Fruit fly (Drosophila melanogaster) whole organism, embryonic: ENCODE measurements around the gene Arfip.

ENCODE experiments used
- Abd-B ChIP-seq: fragments of 200-800 bp; sonication (Bioruptor generic); optimal IDR thresholded peaks from 2 replicates; lab custom pipeline; 2018; ENCODE audit warnings: missing biosample characterization, mild to moderate bottlenecking, missing genetic modification characterization, moderate library complexity
- BtbVII ChIP-seq: fragments of 200-800 bp; sonication (Bioruptor generic); optimal IDR thresholded peaks from 3 replicates; lab custom pipeline; 2017; ENCODE audit warnings: missing biosample characterization, mild to moderate bottlenecking, missing genetic modification characterization
- C15 ChIP-seq: fragments of 200-800 bp; sonication (Bioruptor generic); IDR thresholded peaks from 3 replicates; pipeline ENCODE4 v1.3.6; 2022; ENCODE audit warnings: missing biosample characterization, missing genetic modification characterization
- CG10321 ChIP-seq: fragments of 200-800 bp; sonication (Bioruptor generic); IDR thresholded peaks from 2 replicates; pipeline ENCODE4 v1.3.6; 2022; ENCODE audit warnings: missing biosample characterization, missing genetic modification characterization
- CG10979 ChIP-seq: fragments of 200-800 bp; sonication (Bioruptor generic); optimal IDR thresholded peaks from 2 replicates; lab custom pipeline; 2018; ENCODE audit warnings: missing biosample characterization, mild to moderate bottlenecking, missing genetic modification characterization, moderate library complexity
- CG13775 ChIP-seq: fragments of 200-800 bp; sonication (Bioruptor generic); optimal IDR thresholded peaks from 3 replicates; lab custom pipeline; 2017; ENCODE audit warnings: missing biosample characterization, mild to moderate bottlenecking, missing genetic modification characterization
- CG1529 ChIP-seq: fragments of 200-800 bp; sonication (Bioruptor generic); optimal IDR thresholded peaks from 3 replicates; lab custom pipeline; 2018; ENCODE audit warnings: missing biosample characterization, missing genetic modification characterization
- CG15514 ChIP-seq: fragments of 200-800 bp; sonication (Bioruptor generic); optimal IDR thresholded peaks from 3 replicates; lab custom pipeline; 2017; ENCODE audit warnings: missing biosample characterization, missing genetic modification characterization, mild to moderate bottlenecking, moderate library complexity, missing genetic modification reagents
- CG1647 ChIP-seq: fragments of 200-800 bp; sonication (Bioruptor generic); optimal IDR thresholded peaks from 3 replicates; lab custom pipeline; 2016; ENCODE audit warnings: missing biosample characterization, missing genetic modification characterization
- CG18262 ChIP-seq: fragments of 200-800 bp; optimal IDR thresholded peaks from 3 replicates; lab custom pipeline; 2019; ENCODE audit warnings: missing biosample characterization, mild to moderate bottlenecking, missing genetic modification characterization, moderate library complexity
- CG3065 ChIP-seq: fragments of 200-800 bp; sonication (Bioruptor generic); optimal IDR thresholded peaks from 2 replicates; lab custom pipeline; 2016; ENCODE audit warnings: missing biosample characterization, missing genetic modification characterization
- CG32532 ChIP-seq: fragments of 200-800 bp; sonication (Bioruptor generic); IDR thresholded peaks from 2 replicates; pipeline ENCODE4 v1.3.6; 2022; ENCODE audit warnings: missing biosample characterization, missing genetic modification characterization
- CG34422 ChIP-seq: fragments of 200-800 bp; sonication (Bioruptor generic); IDR thresholded peaks from 3 replicates; pipeline ENCODE4 v1.3.6; 2022; ENCODE audit warnings: missing biosample characterization, missing genetic modification characterization
- CG4282 ChIP-seq: fragments of 200-800 bp; sonication (Bioruptor generic); optimal IDR thresholded peaks from 2 replicates; lab custom pipeline; 2016; ENCODE audit warnings: missing biosample characterization, missing genetic modification characterization
- CG6654 ChIP-seq: fragments of 200-800 bp; sonication (Bioruptor generic); optimal IDR thresholded peaks from 2 replicates; lab custom pipeline; 2017; ENCODE audit warnings: missing biosample characterization, mild to moderate bottlenecking, missing genetic modification characterization
- CG6689 ChIP-seq: fragments of 200-800 bp; sonication (Bioruptor generic); IDR thresholded peaks from 2 replicates; pipeline ENCODE4 v1.3.6; 2022; ENCODE audit warnings: missing biosample characterization, missing genetic modification characterization
- CG6854 ChIP-seq: fragments of 200-800 bp; sonication (Bioruptor generic); optimal IDR thresholded peaks from 3 replicates; lab custom pipeline; 2017; ENCODE audit warnings: missing biosample characterization, mild to moderate bottlenecking, missing genetic modification characterization
- CG7963 ChIP-seq: fragments of 200-800 bp; sonication (Bioruptor generic); IDR thresholded peaks from 3 replicates; pipeline ENCODE4 v1.3.6; 2022; ENCODE audit warnings: missing biosample characterization, missing genetic modification characterization; ENCODE audit not compliant: partially characterized antibody
- Dek ChIP-seq: fragments of 200-800 bp; sonication (Bioruptor generic); optimal IDR thresholded peaks from 3 replicates; lab custom pipeline; 2019; ENCODE audit warnings: missing biosample characterization, mild to moderate bottlenecking, missing genetic modification characterization, moderate library complexity
- Doc3 ChIP-seq: fragments of 200-800 bp; sonication (Bioruptor generic); IDR thresholded peaks from 3 replicates; pipeline ENCODE4 v1.3.6; 2022; ENCODE audit warnings: missing biosample characterization, missing genetic modification characterization; ENCODE audit not compliant: partially characterized antibody
- Ets65A ChIP-seq: fragments of 200-800 bp; sonication (Bioruptor generic); peaks from one replicate; lab custom pipeline; 2016; ENCODE audit warnings: missing biosample characterization, missing genetic modification characterization
- Hmr ChIP-seq: fragments of 200-800 bp; sonication (Bioruptor generic); optimal IDR thresholded peaks from 3 replicates; lab custom pipeline; 2017; ENCODE audit warnings: mild to moderate bottlenecking, missing biosample characterization, missing genetic modification reagents, missing genetic modification characterization
- Hr78 ChIP-seq, 2 experiments: fragments of 200-800 bp in 1 of 2; fragments of >200 bp in 1 of 2; sonication (Bioruptor generic) in 1 of 2; optimal IDR thresholded peaks; 2 replicates each; lab custom pipeline; 2017 to 2019; ENCODE audit warnings: missing biosample characterization in 2 of 2, missing genetic modification characterization in 2 of 2, mild to moderate bottlenecking in 1 of 2, moderate library complexity in 1 of 2
- Lhr ChIP-seq: fragments of 200-800 bp; sonication (Bioruptor generic); optimal IDR thresholded peaks from 3 replicates; lab custom pipeline; 2017; ENCODE audit warnings: mild to moderate bottlenecking, missing biosample characterization, missing genetic modification reagents, missing genetic modification characterization
- Nf-YA ChIP-seq: fragments of 200-800 bp; sonication (Bioruptor generic); IDR thresholded peaks from 2 replicates; pipeline ENCODE4 v1.3.6; 2022; ENCODE audit warnings: missing biosample characterization, missing genetic modification characterization
- Spps ChIP-seq: fragments of 200-800 bp; sonication (Bioruptor generic); optimal IDR thresholded peaks from 2 replicates; lab custom pipeline; 2018; ENCODE audit warnings: missing biosample characterization, mild to moderate bottlenecking, missing genetic modification characterization
- Taf1 ChIP-seq: fragments of 200-800 bp; sonication (Bioruptor generic); IDR thresholded peaks from 2 replicates; pipeline ENCODE4 v1.3.6; 2022; ENCODE audit warnings: missing biosample characterization, missing genetic modification characterization
- Trl ChIP-seq, 3 experiments: fragments of >200 bp in 2 of 3; fragments of 200-800 bp in 1 of 3; sonication (Bioruptor generic) in 1 of 3; optimal IDR thresholded peaks; 2 replicates in 1 of 3; 3 replicates in 2 of 3; lab custom pipeline; 2016 to 2017; ENCODE audit warnings: missing biosample characterization in 1 of 3, missing genetic modification characterization in 1 of 3
- dati ChIP-seq: fragments of 200-800 bp; sonication (Bioruptor generic); IDR thresholded peaks from 2 replicates; pipeline ENCODE4 v1.3.6; 2022; ENCODE audit warnings: missing biosample characterization, missing genetic modification characterization
- disco-r ChIP-seq: fragments of 200-800 bp; sonication (Bioruptor generic); optimal IDR thresholded peaks from 2 replicates; lab custom pipeline; 2016; ENCODE audit warnings: missing biosample characterization, missing genetic modification characterization
- dysf ChIP-seq: fragments of 200-800 bp; sonication (Bioruptor generic); IDR thresholded peaks from 3 replicates; pipeline ENCODE4 v1.3.6; 2022; ENCODE audit warnings: missing biosample characterization, missing genetic modification characterization
- ems ChIP-seq: fragments of 200-800 bp; sonication (Bioruptor generic); optimal IDR thresholded peaks from 3 replicates; lab custom pipeline; 2016; ENCODE audit warnings: missing biosample characterization, missing genetic modification characterization
- fd102C ChIP-seq: fragments of 200-800 bp; sonication (Bioruptor generic); optimal IDR thresholded peaks from 2 replicates; lab custom pipeline; 2018; ENCODE audit warnings: missing biosample characterization, mild to moderate bottlenecking, missing genetic modification characterization, moderate library complexity
- gsb-n ChIP-seq: fragments of 200-800 bp; sonication (Bioruptor generic); optimal IDR thresholded peaks from 3 replicates; lab custom pipeline; 2018; ENCODE audit warnings: missing biosample characterization, mild to moderate bottlenecking, missing genetic modification characterization
- ham ChIP-seq: fragments of 200-800 bp; sonication (Bioruptor generic); IDR thresholded peaks from 2 replicates; pipeline ENCODE4 v1.3.6; 2022; ENCODE audit warnings: missing biosample characterization, missing genetic modification characterization
- hkb ChIP-seq, 2 experiments: fragments of 200-800 bp in 1 of 2; fragments of >200 bp in 1 of 2; sonication (Bioruptor generic) in 1 of 2; IDR thresholded peaks in 1 of 2; optimal IDR thresholded peaks in 1 of 2; 2 replicates each; pipeline versions ENCODE4 v1.3.6 to Lab custom; 2017 to 2022; ENCODE audit warnings: missing biosample characterization in 1 of 2, missing genetic modification characterization in 1 of 2
- jumu ChIP-seq: fragments of 200-800 bp; sonication (Bioruptor generic); optimal IDR thresholded peaks from 3 replicates; lab custom pipeline; 2016; ENCODE audit warnings: missing biosample characterization, missing genetic modification characterization
- klu ChIP-seq: fragments of 200-800 bp; sonication (Bioruptor generic); IDR thresholded peaks from 2 replicates; pipeline ENCODE4 v1.3.6; 2022; ENCODE audit warnings: missing biosample characterization, missing genetic modification characterization
- nmo ChIP-seq: fragments of 200-800 bp; sonication (Bioruptor generic); optimal IDR thresholded peaks from 2 replicates; lab custom pipeline; 2018; ENCODE audit warnings: missing biosample characterization, mild to moderate bottlenecking, missing genetic modification characterization, moderate library complexity
- nom ChIP-seq: fragments of 200-800 bp; sonication (Bioruptor generic); optimal IDR thresholded peaks from 2 replicates; lab custom pipeline; 2017; ENCODE audit warnings: missing biosample characterization, missing genetic modification characterization, mild to moderate bottlenecking, moderate library complexity, missing genetic modification reagents
- pfk ChIP-seq: fragments of 200-800 bp; sonication (Bioruptor generic); optimal IDR thresholded peaks from 2 replicates; lab custom pipeline; 2018; ENCODE audit warnings: missing biosample characterization, mild to moderate bottlenecking, missing genetic modification characterization, moderate library complexity
- pzg ChIP-seq: fragments of 200-800 bp; sonication (Bioruptor generic); optimal IDR thresholded peaks from 3 replicates; lab custom pipeline; 2018; ENCODE audit warnings: missing biosample characterization, mild to moderate bottlenecking, missing genetic modification characterization, moderate library complexity
- row ChIP-seq: fragments of 200-800 bp; sonication (Bioruptor generic); IDR thresholded peaks from 3 replicates; pipeline ENCODE4 v1.3.6; 2022; ENCODE audit warnings: missing biosample characterization, missing genetic modification characterization
- sc ChIP-seq, 3 experiments: fragments of >200 bp in 2 of 3; fragments of 200-800 bp in 1 of 3; sonication (Bioruptor generic) in 1 of 3; optimal IDR thresholded peaks; 2 replicates in 2 of 3; 3 replicates in 1 of 3; lab custom pipeline; 2017; ENCODE audit warnings: mild to moderate bottlenecking in 1 of 3, missing biosample characterization in 1 of 3, missing genetic modification characterization in 1 of 3, missing genetic modification reagents in 1 of 3
- slbo ChIP-seq: fragments of 200-800 bp; sonication (Bioruptor generic); IDR thresholded peaks from 2 replicates; pipeline ENCODE4 v1.3.6; 2022; ENCODE audit warnings: missing biosample characterization, missing genetic modification characterization
- trem ChIP-seq: fragments of 200-800 bp; optimal IDR thresholded peaks from 3 replicates; lab custom pipeline; 2019; ENCODE audit warnings: missing biosample characterization, mild to moderate bottlenecking, missing genetic modification characterization, moderate library complexity
- unpg ChIP-seq: fragments of 200-800 bp; sonication (Bioruptor generic); optimal IDR thresholded peaks from 3 replicates; lab custom pipeline; 2018; ENCODE audit warnings: missing biosample characterization, mild to moderate bottlenecking, missing genetic modification characterization, moderate library complexity

Arfip gene

dm6 chr3R:11243057-11243740 is 8.4 kb upstream of the Arfip start (continued):
- TF ChIP-seq CG1529 (GFP tag; lab: Kevin White, UChicago) = no peak
- no peak for TF ChIP-seq Trl (optimal IDR thresholded peaks at IDR 0.05; lab: Kevin White, UChicago)
- TF ChIP-seq Trl (GFP tag; optimal IDR thresholded peaks at IDR 0.05; lab: Kevin White, UChicago) = peak; percentile 34
- TF ChIP-seq gsb-n (tag; lab: Kevin White, UChicago) = no peak
- TF ChIP-seq Doc3 (GFP tag; lab: Robert Waterston, UW) = 0 out of 3 replicates have a peak, but pooled peaks have one; percentile 17
- TF ChIP-seq CG10321 (GFP tag; lab: Robert Waterston, UW) = no peak
- TF ChIP-seq disco-r (GFP tag; lab: Kevin White, UChicago) = no peak
- TF ChIP-seq BtbVII (GFP tag; lab: Kevin White, UChicago) = peak; percentile 84
- no peak for TF ChIP-seq hkb (optimal IDR thresholded peaks at IDR 0.05; lab: Kevin White, UChicago)
- TF ChIP-seq hkb (GFP tag; IDR thresholded peaks at IDR 0.05; lab: Robert Waterston, UW) = peak; percentile 58; the same call in 1 of the 2 replicates
- TF ChIP-seq Nf-YA (GFP tag; lab: Robert Waterston, UW) = no peak
- TF ChIP-seq dysf = peak; percentile 57; the same call in 2 of the 3 replicates
- TF ChIP-seq ham (GFP tag; lab: Robert Waterston, UW) = no peak
- TF ChIP-seq CG6854 = peak; percentile 60
- peak; percentile 56 for TF ChIP-seq CG18262
- no peak for TF ChIP-seq CG4282 (GFP tag; lab: Kevin White, UChicago)
- TF ChIP-seq CG10979 (tag; lab: Kevin White, UChicago) = peak; percentile 49
- TF ChIP-seq CG34422 (GFP tag; lab: Robert Waterston, UW) = no peak; the same call in 2 of the 3 replicates
- no peak for TF ChIP-seq sc (optimal IDR thresholded peaks at IDR 0.05; lab: Kevin White, UChicago)
- TF ChIP-seq sc (GFP tag; optimal IDR thresholded peaks at IDR 0.05; lab: Kevin White, UChicago) = no peak
- TF ChIP-seq Hr78 (GFP tag; optimal IDR thresholded peaks at IDR 0.05; lab: Kevin White, UChicago) = peak in 1 of 2 experiments; percentile 63
- TF ChIP-seq unpg (GFP tag; lab: Kevin White, UChicago) = peak; percentile 56
- TF ChIP-seq CG6654 (GFP tag; lab: Kevin White, UChicago) = no peak
- TF ChIP-seq CG13775 (GFP tag; lab: Kevin White, UChicago) = no peak
- peak; percentile 50 for TF ChIP-seq trem (tag; lab: Kevin White, UChicago)
- no peak for TF ChIP-seq Spps (tag; lab: Kevin White, UChicago)
- TF ChIP-seq pfk (GFP tag; lab: Kevin White, UChicago) = no peak
- peak; percentile 16; the same call in 1 of the 3 replicates for TF ChIP-seq row
- TF ChIP-seq Ets65A (GFP tag; lab: Kevin White, UChicago) = peak; percentile 71
- TF ChIP-seq pzg (GFP tag; lab: Kevin White, UChicago) = no peak
- TF ChIP-seq CG3065 = no peak
- peak; percentile 36 for TF ChIP-seq Dek (tag; lab: Kevin White, UChicago)
- no peak for TF ChIP-seq jumu
- no peak for TF ChIP-seq Abd-B (GFP tag; lab: Kevin White, UChicago)
- TF ChIP-seq Taf1 = no peak
- no peak for TF ChIP-seq Lhr (GFP tag; lab: Kevin White, UChicago)
- no peak for TF ChIP-seq CG1647 (GFP tag; lab: Kevin White, UChicago)
- TF ChIP-seq slbo = 0 out of 2 replicates have a peak, but pooled peaks have one; percentile 5
- peak; percentile 4 for TF ChIP-seq ems (GFP tag; lab: Kevin White, UChicago)
- TF ChIP-seq C15 (GFP tag; lab: Robert Waterston, UW) = no peak
- no peak for TF ChIP-seq fd102C (GFP tag; lab: Kevin White, UChicago)
- peak; percentile 55 for TF ChIP-seq CG15514 (GFP tag; lab: Kevin White, UChicago)
- TF ChIP-seq CG32532 = peak; percentile 44; the same call in 1 of the 2 replicates
- TF ChIP-seq nmo (GFP tag; lab: Kevin White, UChicago) = peak; percentile 48
- TF ChIP-seq CG7963 (GFP tag; lab: Robert Waterston, UW) = no peak
- no peak for TF ChIP-seq klu
- peak; percentile 30 for TF ChIP-seq nom
- TF ChIP-seq dati (GFP tag; lab: Robert Waterston, UW) = no peak
- TF ChIP-seq Hmr = peak; percentile 15
- TF ChIP-seq CG6689 (GFP tag; lab: Robert Waterston, UW) = peak; percentile 44; the same call in 1 of the 2 replicates
